Fruit fly (Drosophila melanogaster): ENCODE measurements around the gene CG17239.

DNA sequence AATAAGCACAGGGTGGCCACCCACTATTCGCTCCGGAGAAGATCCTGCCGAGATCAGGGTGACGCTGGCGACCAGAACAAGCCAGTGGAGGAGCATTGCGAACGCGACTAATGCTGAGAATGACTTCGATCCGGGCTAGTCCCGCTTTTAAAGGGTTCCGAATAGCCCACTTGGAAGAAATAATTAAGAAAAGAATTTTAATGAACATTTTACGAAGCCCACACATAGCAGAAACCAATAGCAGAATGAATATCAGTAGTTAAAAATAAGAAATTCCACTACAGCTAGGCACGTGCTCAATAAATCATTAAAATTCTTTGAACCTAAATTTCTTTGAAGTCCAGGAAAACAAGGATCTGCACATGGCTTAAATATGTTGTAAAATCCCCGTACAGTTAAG, 966 bp downstream of the CG17239 start, which contains the start of gene Ser12:
- TF ChIP-seq CG14711 (tag; optimal IDR thresholded peaks at IDR 0.05): no peak
- no peak for TF ChIP-seq CG1620 (GFP tag; optimal IDR thresholded peaks at IDR 0.05)
- no peak for TF ChIP-seq CG12768 (GFP tag; optimal IDR thresholded peaks at IDR 0.05)
